Worm (Caenorhabditis elegans): ENCODE results near the gene cyp-29A3.

DNA sequence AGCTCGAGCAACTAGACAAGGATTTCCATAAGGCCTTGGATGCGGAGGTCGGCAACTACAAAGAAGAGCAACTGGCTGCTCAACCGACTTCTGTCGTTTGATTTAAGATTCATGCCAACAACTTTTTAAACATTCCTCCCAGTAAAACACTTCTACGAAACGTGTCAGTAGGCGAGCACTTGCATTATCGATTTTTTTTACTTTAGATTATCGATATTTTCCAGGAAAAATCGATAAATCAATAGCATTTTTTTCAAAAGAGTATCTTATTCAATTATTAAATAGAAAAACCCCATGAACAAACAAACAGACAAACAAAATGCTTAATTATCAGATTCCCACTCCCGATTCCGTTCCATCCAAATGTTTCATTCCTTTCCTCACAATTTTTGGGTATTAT lies 16.0 kb upstream of the cyp-29A3 start:
- no peak for TF ChIP-seq nhr-28 (tag; optimal IDR thresholded peaks at IDR 0.05)
- no peak for TF ChIP-seq zag-1 (tag; optimal IDR thresholded peaks at IDR 0.05)
- TF ChIP-seq unc-130 (tag; optimal IDR thresholded peaks at IDR 0.05), result no peak
- no peak for TF ChIP-seq unc-62 (GFP tag; optimal IDR thresholded peaks at IDR 0.05)
- TF ChIP-seq nhr-84 (tag; optimal IDR thresholded peaks at IDR 0.05), result no peak
- TF ChIP-seq lsy-2 (tag; optimal IDR thresholded peaks at IDR 0.05), result no peak
- no peak for TF ChIP-seq lin-15B (tag; optimal IDR thresholded peaks at IDR 0.05)
- TF ChIP-seq nhr-90 (tag; optimal IDR thresholded peaks at IDR 0.05; ENCODE audit: poor library complexity), result no peak
- TF ChIP-seq pag-3 (tag; optimal IDR thresholded peaks at IDR 0.05; ENCODE audit: borderline replicate concordance, insufficient read depth), result no peak

All from whole organism, L1 larva.